Worm (Caenorhabditis elegans) whole organism, young adult: ENCODE data around the gene zipt-3.

Source experiments
- B0336.3 ChIP-seq: fragments of 200-800 bp; sonication (Bioruptor generic); IDR thresholded peaks from 2 replicates; pipeline ENCODE4 v1.3.6; 2022; ENCODE audit warnings: missing genetic modification characterization, missing compliant biosample characterization
- F23B12.7 ChIP-seq: sonication (generic microtip); optimal IDR thresholded peaks from 2 replicates; lab custom pipeline; 2017; ENCODE audit warnings: missing genetic modification characterization, mild to moderate bottlenecking, missing compliant biosample characterization, antibody characterized with exemption, moderate library complexity; ENCODE audit not compliant: insufficient read depth
- F49E8.2 ChIP-seq: sonication (generic microtip); optimal IDR thresholded peaks from 3 replicates; lab custom pipeline; 2017; ENCODE audit warnings: missing genetic modification characterization, mild to moderate bottlenecking, missing compliant biosample characterization, antibody characterized with exemption, moderate library complexity; ENCODE audit not compliant: insufficient read depth
- F57A8.1 ChIP-seq: fragments of 200-800 bp; sonication (Bioruptor generic); optimal IDR thresholded peaks from 2 replicates; lab custom pipeline; 2018; ENCODE audit warnings: mild to moderate bottlenecking, missing genetic modification characterization, moderate library complexity, missing compliant biosample characterization
- K11D2.4 ChIP-seq: fragments of 200-800 bp; sonication (Bioruptor generic); IDR thresholded peaks from 2 replicates; pipeline ENCODE4 v1.3.6; 2022; ENCODE audit warnings: missing genetic modification reagents, missing genetic modification characterization, missing compliant biosample characterization
- K12H6.12 ChIP-seq: fragments of 200-800 bp; sonication (Bioruptor generic); optimal IDR thresholded peaks from 2 replicates; lab custom pipeline; 2018; ENCODE audit warnings: mild to moderate bottlenecking, missing genetic modification characterization, missing compliant biosample characterization
- Y53F4B.3 ChIP-seq: fragments of 200-800 bp; sonication (Bioruptor generic); IDR thresholded peaks from 2 replicates; pipeline ENCODE4 v1.3.6; 2022; ENCODE audit warnings: missing genetic modification reagents, missing genetic modification characterization, missing compliant biosample characterization
- Y53G8AR.9 ChIP-seq: fragments of 200-800 bp; sonication (Bioruptor generic); conservative IDR thresholded peaks from 2 replicates; pipeline ENCODE4 v1.3.6; 2022; ENCODE audit warnings: missing genetic modification reagents, missing genetic modification characterization, missing compliant biosample characterization
- Y56A3A.18 ChIP-seq: fragments of 200-800 bp; sonication (Bioruptor generic); IDR thresholded peaks from 2 replicates; pipeline ENCODE4 v1.3.6; 2022; ENCODE audit warnings: missing genetic modification reagents, missing genetic modification characterization, missing compliant biosample characterization
- Y95B8A.8 ChIP-seq: fragments of 200-800 bp; sonication (Bioruptor generic); IDR thresholded peaks from 2 replicates; pipeline ENCODE4 v1.3.6; 2022; ENCODE audit warnings: missing genetic modification reagents, missing genetic modification characterization, missing compliant biosample characterization
- ZK185.1 ChIP-seq: sonication (generic microtip); optimal IDR thresholded peaks from 2 replicates; lab custom pipeline; 2016; ENCODE audit warnings: mild to moderate bottlenecking, missing genetic modification characterization, missing compliant biosample characterization; ENCODE audit not compliant: poor library complexity, severe bottlenecking
- atf-7 ChIP-seq: sonication (generic microtip); optimal IDR thresholded peaks from 2 replicates; lab custom pipeline; 2017; ENCODE audit warnings: mild to moderate bottlenecking, missing genetic modification characterization, missing compliant biosample characterization
- athp-1 ChIP-seq: sonication (generic microtip); optimal IDR thresholded peaks from 2 replicates; lab custom pipeline; 2017; ENCODE audit warnings: mild to moderate bottlenecking, missing genetic modification characterization, missing compliant biosample characterization
- attf-5 ChIP-seq: fragments of 200-800 bp; sonication (Bioruptor generic); optimal IDR thresholded peaks from 2 replicates; lab custom pipeline; 2018; ENCODE audit warnings: mild to moderate bottlenecking, missing genetic modification characterization, missing compliant biosample characterization
- ceh-91 ChIP-seq: fragments of 200-800 bp; sonication (Bioruptor generic); IDR thresholded peaks from 2 replicates; pipeline ENCODE4 v1.3.6; 2022; ENCODE audit warnings: missing genetic modification reagents, missing genetic modification characterization, missing compliant biosample characterization
- lag-1 ChIP-seq: fragments of 200-800 bp; sonication (Bioruptor generic); IDR thresholded peaks from 2 replicates; pipeline ENCODE4 v1.3.6; 2022; ENCODE audit warnings: missing genetic modification reagents, missing genetic modification characterization, missing compliant biosample characterization
- let-526 ChIP-seq: fragments of 200-800 bp; sonication (Bioruptor generic); IDR thresholded peaks from 2 replicates; pipeline ENCODE4 v1.3.6; 2022; ENCODE audit warnings: missing genetic modification reagents, missing genetic modification characterization, missing compliant biosample characterization
- lin-26 ChIP-seq: fragments of 200-800 bp; sonication (Bioruptor generic); IDR thresholded peaks from 2 replicates; pipeline ENCODE4 v1.3.6; 2022; ENCODE audit warnings: missing genetic modification reagents, missing genetic modification characterization, missing compliant biosample characterization
- lir-1 ChIP-seq: fragments of 200-800 bp; sonication (Bioruptor generic); conservative IDR thresholded peaks from 2 replicates; pipeline ENCODE4 v1.3.6; 2022; ENCODE audit warnings: missing genetic modification reagents, missing genetic modification characterization, missing compliant biosample characterization
- nfya-2 ChIP-seq: fragments of 200-800 bp; sonication (Bioruptor generic); IDR thresholded peaks from 2 replicates; pipeline ENCODE4 v1.3.6; 2022; ENCODE audit warnings: missing genetic modification reagents, missing genetic modification characterization, missing compliant biosample characterization
- nhr-27 ChIP-seq: fragments of 200-800 bp; sonication (Bioruptor generic); optimal IDR thresholded peaks from 2 replicates; lab custom pipeline; 2018; ENCODE audit warnings: mild to moderate bottlenecking, missing genetic modification characterization, moderate library complexity, missing compliant biosample characterization
- nhr-80 ChIP-seq: sonication (generic microtip); optimal IDR thresholded peaks from 2 replicates; lab custom pipeline; 2016; ENCODE audit warnings: missing genetic modification characterization, missing compliant biosample characterization
- nhr-90 ChIP-seq: sonication (generic microtip); optimal IDR thresholded peaks from 2 replicates; lab custom pipeline; 2016; ENCODE audit warnings: missing genotype, mild to moderate bottlenecking, missing genetic modification characterization, missing compliant biosample characterization
- rpc-1 ChIP-seq, 2 experiments: fragments of 150-350 bp in 1 of 2; sonication (generic microtip) in 1 of 2; optimal IDR thresholded peaks; 2 replicates each; lab custom pipeline; 2014 to 2018; ENCODE audit warnings: missing biosample characterization in 1 of 2, missing genetic modification characterization in 1 of 2, missing genetic modification reagents in 1 of 2, missing genotype in 1 of 2
- snpc-4 ChIP-seq, 5 experiments: fragments of 150-350 bp in 1 of 5; sonication (generic microtip) in 4 of 5; optimal IDR thresholded peaks; 2 replicates each; lab custom pipeline; 2014 to 2018; ENCODE audit warnings: missing genetic modification characterization in 5 of 5, missing biosample characterization in 3 of 5, antibody characterized with exemption in 2 of 5, mild to moderate bottlenecking in 2 of 5, missing compliant biosample characterization in 2 of 5, missing genotype in 2 of 5, moderate library complexity in 2 of 5, missing genetic modification reagents in 1 of 5
- somi-1 ChIP-seq: fragments of 200-800 bp; sonication (Bioruptor generic); optimal IDR thresholded peaks from 2 replicates; lab custom pipeline; 2018; ENCODE audit warnings: mild to moderate bottlenecking, missing genetic modification characterization, missing compliant biosample characterization
- sptf-2 ChIP-seq: fragments of 200-800 bp; sonication (Bioruptor generic); optimal IDR thresholded peaks from 2 replicates; lab custom pipeline; 2018; ENCODE audit warnings: mild to moderate bottlenecking, missing genetic modification characterization, missing compliant biosample characterization
- tbp1 ChIP-seq: fragments of 200-800 bp; sonication (Bioruptor generic); optimal IDR thresholded peaks from 2 replicates; lab custom pipeline; 2018; ENCODE audit warnings: mild to moderate bottlenecking, missing genetic modification characterization, missing compliant biosample characterization
- ztf-26 ChIP-seq: sonication (generic microtip); optimal IDR thresholded peaks from 2 replicates; lab custom pipeline; 2017; ENCODE audit warnings: missing genetic modification characterization, missing compliant biosample characterization
- ztf-3 ChIP-seq: fragments of 200-800 bp; sonication (Bioruptor generic); optimal IDR thresholded peaks from 2 replicates; lab custom pipeline; 2018; ENCODE audit warnings: mild to moderate bottlenecking, missing genetic modification characterization, missing compliant biosample characterization

The zipt-3 gene

ce11 chrII:5734883-5735282 is 17.0 kb downstream of the zipt-3 start (continued):
- TF ChIP-seq snpc-4 (GFP tag; optimal IDR thresholded peaks at IDR 0.05; lab: Kevin White, UChicago) (no peak), snpc-4 (tag; optimal IDR thresholded peaks at IDR 0.05; lab: Kevin White, UChicago) (no peak), atf-7 (tag; lab: Kevin White, UChicago) (no peak), F57A8.1 (GFP tag; lab: Kevin White, UChicago) (no peak), somi-1 (no peak), tbp1 (GFP tag; lab: Kevin White, UChicago) (no peak)

- TF ChIP-seq K12H6.12 (tag; lab: Kevin White, UChicago) (no peak), lir-1 (no peak), athp-1 (tag; lab: Kevin White, UChicago) (no peak), ceh-91 (GFP tag; lab: Robert Waterston, UW) (no peak), nhr-27 (tag; lab: Kevin White, UChicago) (no peak), F23B12.7 (tag; lab: Kevin White, UChicago) (no peak)
- TF ChIP-seq, all 124 proteins: peak for 0
Measured at ce11 chrII:5735744-5736143, 17.8 kb downstream of the zipt-3 start.

- no peak for TF ChIP-seq Y53F4B.3 (GFP tag; lab: Robert Waterston, UW)
Measured at ce11 chrII:5736599-5736998, 18.7 kb downstream of the zipt-3 start.

ce11 chrII:5738795-5739194 is 20.9 kb downstream of the zipt-3 start, which contains the start of gene hlh-14:
hlh-14 (minus strand) TSS chrII:5738895.
- no peak for TF ChIP-seq nfya-2 (GFP tag; lab: Robert Waterston, UW)
- TF ChIP-seq lin-26, result no peak
- TF ChIP-seq Y56A3A.18, result no peak
- TF ChIP-seq Y95B8A.8 (GFP tag; lab: Robert Waterston, UW), result no peak
- no peak for TF ChIP-seq snpc-4 (GFP tag; optimal IDR thresholded peaks at IDR 0.05; lab: Kevin White, UChicago)
- TF ChIP-seq snpc-4 (tag; optimal IDR thresholded peaks at IDR 0.05; lab: Kevin White, UChicago), result no peak

- TF ChIP-seq nhr-80 (tag; lab: Kevin White, UChicago) (peak; percentile 32), Y53G8AR.9 (GFP tag; lab: Robert Waterston, UW) (no peak)
Measured at ce11 chrII:5742767-5743166, 24.8 kb downstream of the zipt-3 start.

- TF ChIP-seq sptf-2 (no peak), nhr-80 (tag; lab: Kevin White, UChicago) (peak; percentile 67), F49E8.2 (no peak), ztf-26 (no peak), let-526 (no peak), K11D2.4 (GFP tag; lab: Robert Waterston, UW) (no peak), B0336.3 (GFP tag; lab: Robert Waterston, UW) (no peak)
Measured at ce11 chrII:5744342-5744741, 26.4 kb downstream of the zipt-3 start.

- TF ChIP-seq ztf-3 (GFP tag; lab: Kevin White, UChicago) (no peak), ZK185.1 (tag; lab: Kevin White, UChicago) (no peak), lag-1 (GFP tag; lab: Robert Waterston, UW) (no peak), attf-5 (GFP tag; lab: Kevin White, UChicago) (no peak), rpc-1 (optimal IDR thresholded peaks at IDR 0.05; lab: Kevin White, UChicago) (no peak), rpc-1 (tag; optimal IDR thresholded peaks at IDR 0.05; lab: Kevin White, UChicago) (no peak), nhr-90 (tag; lab: Kevin White, UChicago) (no peak), Y53F4B.3 (GFP tag; lab: Robert Waterston, UW) (no peak)
- TF ChIP-seq, all 124 proteins: peak for 0
Measured at ce11 chrII:5745088-5745487, 27.2 kb downstream of the zipt-3 start, which contains the start of gene F10C1.9. F10C1.9 (minus strand) TSS chrII:5745284.
